Worm (Caenorhabditis elegans) whole organism, L1 larva: Measurements from ENCODE around the gene Y71H2AR.2.

ENCODE experiments used
- ama-1 ChIP-seq: fragments of 150-350 bp; optimal IDR thresholded peaks from 2 replicates; lab custom pipeline; 2014
- efl-1 ChIP-seq, 4 experiments: fragments of 150-350 bp; optimal IDR thresholded peaks in 3 of 4; peaks in 1 of 4; 1 replicate in 1 of 4; 2 replicates in 3 of 4; lab custom pipeline; 2014; ENCODE audit warnings: missing biosample characterization in 2 of 4, missing genetic modification characterization in 2 of 4, missing genetic modification reagents in 2 of 4
- elt-2 ChIP-seq: sonication (generic microtip); optimal IDR thresholded peaks from 2 replicates; lab custom pipeline; 2016; ENCODE audit warnings: missing genetic modification characterization, mild to moderate bottlenecking, inconsistent platforms, missing compliant biosample characterization, missing genetic modification reagents
- elt-3 ChIP-seq, 6 experiments: fragments of 150-350 bp in 1 of 6; sonication (generic microtip); optimal IDR thresholded peaks; 2 replicates each; lab custom pipeline; 2017 to 2018; ENCODE audit warnings: missing biosample characterization in 6 of 6, missing genetic modification characterization in 6 of 6, inconsistent platforms in 1 of 6
- fkh-10 ChIP-seq: sonication (generic microtip); optimal IDR thresholded peaks from 2 replicates; lab custom pipeline; 2017; ENCODE audit warnings: missing biosample characterization, missing genetic modification reagents, missing genetic modification characterization
- hpl-2 ChIP-seq: fragments of 150-350 bp; optimal IDR thresholded peaks from 2 replicates; lab custom pipeline; 2014; ENCODE audit warnings: missing biosample characterization, missing genetic modification reagents, missing genetic modification characterization
- jun-1 ChIP-seq: fragments of 150-350 bp; optimal IDR thresholded peaks from 2 replicates; lab custom pipeline; 2014; ENCODE audit warnings: missing biosample characterization, missing genetic modification reagents, missing genetic modification characterization
- nhr-11 ChIP-seq: fragments of 150-350 bp; optimal IDR thresholded peaks from 2 replicates; lab custom pipeline; 2014; ENCODE audit warnings: missing biosample characterization, missing genetic modification characterization
- tlp-1 ChIP-seq: fragments of 150-350 bp; optimal IDR thresholded peaks from 2 replicates; lab custom pipeline; 2014; ENCODE audit warnings: missing biosample characterization, missing genetic modification characterization
- zag-1 ChIP-seq: fragments of 150-350 bp; optimal IDR thresholded peaks from 2 replicates; lab custom pipeline; 2014; ENCODE audit warnings: missing biosample characterization, missing genetic modification characterization

ce11 chrIII:2864669-2865068 is 23.9 kb upstream of the Y71H2AR.2 start:
- no peak for TF ChIP-seq jun-1 (tag; lab: Kevin White, UChicago)
- TF ChIP-seq nhr-11 (tag; lab: Kevin White, UChicago) = no peak
- no peak for TF ChIP-seq zag-1 (tag; lab: Kevin White, UChicago)
- no peak for TF ChIP-seq ama-1
- no peak for TF ChIP-seq elt-2
- TF ChIP-seq efl-1 (optimal IDR thresholded peaks at IDR 0.05; lab: Kevin White, UChicago) = no peak
- no peak for TF ChIP-seq efl-1 (GFP tag; optimal IDR thresholded peaks at IDR 0.05 in 1 of 2; lab: Kevin White, UChicago)
- no peak for TF ChIP-seq hpl-2 (GFP tag; lab: Kevin White, UChicago)
- no peak for TF ChIP-seq elt-3 (tag; optimal IDR thresholded peaks at IDR 0.05; lab: Kevin White, UChicago)
- TF ChIP-seq fkh-10 = no peak
- no peak for TF ChIP-seq tlp-1
